Fruit fly (Drosophila melanogaster) whole organism, prepupa: ENCODE measurements around the gene ND-42.

ENCODE experiments used
- CG11294 ChIP-seq: fragments of 200-800 bp; sonication (Bioruptor generic); IDR thresholded peaks from 2 replicates; pipeline ENCODE4 v1.3.6; 2022; ENCODE audit warnings: missing biosample characterization, missing genetic modification characterization
- acj6 ChIP-seq: fragments of 200-800 bp; sonication (Bioruptor generic); optimal IDR thresholded peaks from 3 replicates; lab custom pipeline; 2016; ENCODE audit warnings: missing biosample characterization, missing genetic modification characterization
- cyc ChIP-seq: fragments of 200-800 bp; sonication (Bioruptor generic); optimal IDR thresholded peaks from 3 replicates; lab custom pipeline; 2016; ENCODE audit warnings: missing biosample characterization, missing genetic modification characterization
- topi ChIP-seq: fragments of 200-800 bp; sonication (Bioruptor generic); optimal IDR thresholded peaks from 3 replicates; lab custom pipeline; 2016; ENCODE audit warnings: missing biosample characterization, missing genetic modification characterization

DNA sequence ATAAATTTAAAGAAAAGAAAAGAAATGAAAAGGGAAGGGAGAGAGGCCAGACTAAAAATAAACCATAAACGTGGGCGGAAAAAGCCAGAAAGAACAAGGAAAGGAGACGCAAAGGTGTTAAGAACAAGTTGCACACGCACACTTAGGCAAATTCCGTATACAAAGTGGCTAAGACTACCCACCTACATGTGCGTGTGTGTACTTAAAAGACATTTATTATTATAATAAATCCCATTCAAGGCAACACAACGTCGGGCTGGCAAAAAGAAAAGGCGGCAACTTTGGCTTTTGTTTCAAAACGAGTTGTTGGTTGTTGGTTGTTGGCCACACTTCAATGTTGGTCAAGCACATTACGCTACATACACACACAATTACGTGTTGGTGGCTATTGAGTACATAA lies 24.7 kb downstream of the ND-42 start:
- TF ChIP-seq topi (GFP tag; lab: Kevin White, UChicago) (no peak), cyc (GFP tag; lab: Kevin White, UChicago) (no peak), CG11294 (GFP tag; lab: Robert Waterston, UW) (no peak), acj6 (GFP tag; lab: Kevin White, UChicago) (no peak)
